Fruit fly (Drosophila melanogaster): ENCODE measurements around the gene Mcad.

The Mcad gene

DNA sequence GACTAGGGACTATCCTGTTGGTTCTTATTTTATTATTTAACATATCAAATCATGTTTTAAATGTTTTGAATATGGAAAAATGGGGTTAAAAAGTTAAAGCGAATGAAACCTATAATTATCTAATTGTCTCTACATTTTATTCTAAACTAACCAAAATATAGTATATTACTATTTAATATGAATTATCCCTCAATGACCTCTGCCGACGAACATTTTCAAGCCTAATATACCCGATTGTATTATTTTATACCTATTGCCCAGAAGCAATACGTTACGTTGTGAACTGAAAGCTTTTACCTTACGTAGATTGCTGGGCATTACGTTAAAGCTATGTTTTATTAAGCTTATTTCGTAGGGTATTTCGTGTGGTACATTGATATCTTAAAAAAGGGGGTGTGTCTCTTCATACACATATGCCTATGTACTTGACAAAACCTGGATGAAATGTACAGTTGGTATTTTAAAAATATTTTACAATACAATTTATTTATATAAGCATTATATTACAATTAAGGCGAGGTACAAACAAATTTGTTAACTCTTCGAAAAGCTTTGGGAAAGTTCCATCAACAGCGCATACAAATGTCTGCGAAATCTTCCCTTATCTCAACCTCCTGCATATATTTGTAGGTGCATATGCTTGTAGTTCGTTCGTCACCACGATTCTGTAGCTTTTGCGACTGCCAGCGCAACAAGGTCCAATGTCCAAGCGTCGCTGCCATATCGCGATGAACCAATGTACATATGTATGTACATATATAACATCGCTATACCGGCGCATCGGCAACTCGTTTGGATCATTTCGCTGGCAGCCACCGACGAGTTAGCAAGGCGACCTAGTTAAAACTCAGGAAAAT, at the start of gene Mcad:
Gene Mcad (plus strand): TSS at position 790 of the 857 bp plus-strand sequence.
- no peak for TF ChIP-seq CG8478 (optimal IDR thresholded peaks at IDR 0.05)
- no peak for TF ChIP-seq CTCF (optimal IDR thresholded peaks at IDR 0.05)

dm6 chr3L:7695554-7695953, 23.6 kb upstream of the Mcad start, which contains the start of gene CG44195:
Gene CG44195, minus strand, starts transcription at chr3L:7695654.
- no peak for TF ChIP-seq CG8478 (optimal IDR thresholded peaks at IDR 0.05)
- TF ChIP-seq CTCF (optimal IDR thresholded peaks at IDR 0.05), result no peak

- TF ChIP-seq CTCF (optimal IDR thresholded peaks at IDR 0.05), result no peak
- no peak for TF ChIP-seq CG8478 (optimal IDR thresholded peaks at IDR 0.05)
Observed at dm6 chr3L:7713378-7713777, 5.8 kb upstream of the Mcad start.

DNA sequence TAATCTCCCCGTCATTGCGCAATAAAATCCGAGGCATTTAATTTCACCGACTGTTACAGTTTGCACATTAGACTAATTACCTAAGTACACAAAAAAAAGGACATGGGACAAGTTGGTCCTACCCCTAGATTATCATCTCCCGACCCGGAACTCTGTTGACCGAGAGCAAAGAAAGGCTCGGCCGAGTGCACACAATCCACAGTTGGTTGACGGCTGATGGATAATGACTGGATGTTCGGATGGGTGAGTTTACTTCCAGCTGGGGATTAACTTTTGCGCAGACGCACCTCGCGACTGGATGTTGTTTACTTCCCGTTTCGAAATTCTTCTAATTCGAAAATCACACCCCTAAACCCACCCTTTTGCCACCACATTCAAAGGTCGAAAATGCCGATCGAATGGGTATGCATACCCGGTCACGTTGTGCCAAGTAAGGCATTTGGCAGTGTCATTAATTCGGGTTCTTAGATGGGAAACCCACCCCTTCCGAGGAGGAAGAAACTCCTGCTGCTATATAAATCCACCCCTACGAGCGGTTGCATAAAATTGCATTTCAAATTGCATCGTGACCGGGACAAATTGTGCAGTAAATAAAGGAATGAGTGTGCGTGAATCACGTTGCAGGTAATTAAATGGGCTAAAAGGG, 4.7 kb upstream of the Mcad start:
- TF ChIP-seq CTCF (optimal IDR thresholded peaks at IDR 0.05), result no peak
- TF ChIP-seq CG8478 (optimal IDR thresholded peaks at IDR 0.05), result no peak

DNA sequence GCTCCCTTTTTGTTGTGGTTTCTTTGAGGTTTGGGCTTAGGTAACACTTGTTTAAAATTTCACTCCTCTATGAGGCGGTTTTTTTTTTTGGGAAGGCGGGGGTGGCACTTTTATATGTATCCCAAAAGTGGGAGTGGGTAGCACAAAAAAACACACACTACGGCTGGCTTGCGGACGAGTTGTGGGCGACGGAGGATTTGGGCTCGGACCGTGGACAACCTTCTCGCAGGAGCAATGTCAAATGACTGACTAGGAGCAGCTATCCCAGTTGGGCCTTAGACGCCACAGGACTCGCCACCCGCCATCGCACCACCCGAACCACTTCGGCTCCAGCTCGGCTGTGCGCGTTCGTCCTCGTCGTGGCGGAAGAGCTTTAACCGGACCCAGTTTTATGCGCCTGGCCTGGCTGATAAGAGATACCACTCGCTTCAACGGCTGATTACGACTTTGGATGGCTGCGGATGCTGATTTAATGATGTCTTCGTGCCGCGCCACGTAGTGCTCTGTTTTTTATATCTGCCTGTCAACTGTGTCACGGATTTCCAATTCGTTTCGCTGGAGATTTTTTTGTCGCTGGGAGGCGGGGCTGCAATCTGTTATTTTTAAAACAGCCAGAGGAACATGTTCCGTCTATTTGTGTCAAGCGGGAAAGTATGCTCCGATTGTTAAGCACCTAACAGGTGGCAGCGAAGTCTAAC, 1.1 kb upstream of the Mcad start, which contains the start of gene Ank2:
Gene Ank2 (minus strand): TSS at position 533 of the 698 bp plus-strand sequence.
- TF ChIP-seq CG8478 (optimal IDR thresholded peaks at IDR 0.05), result no peak
- TF ChIP-seq CTCF (optimal IDR thresholded peaks at IDR 0.05), result no peak

- TF ChIP-seq CG8478 (optimal IDR thresholded peaks at IDR 0.05) (no peak), CTCF (optimal IDR thresholded peaks at IDR 0.05) (no peak)
Observed at dm6 chr3L:7719418-7719789, 254 bp downstream of the Mcad start.

DNA sequence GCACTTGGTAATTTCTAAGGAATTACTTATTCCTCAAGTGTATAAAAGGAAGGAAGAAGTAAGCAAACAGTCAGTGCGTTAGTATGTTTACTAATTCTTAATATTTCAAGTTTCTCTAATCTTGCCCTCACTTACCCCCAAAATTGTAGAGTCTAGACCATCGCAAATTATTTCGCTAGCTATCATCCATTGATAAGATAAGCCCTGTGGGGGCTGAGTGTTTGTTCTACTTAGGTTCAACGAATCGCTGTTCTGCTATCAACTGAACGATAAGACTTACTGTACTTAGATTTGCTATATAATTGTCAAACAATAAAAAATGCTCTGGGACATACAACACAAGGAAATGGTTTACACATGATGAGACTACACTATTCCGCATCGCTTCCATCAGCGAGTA, 2.4 kb downstream of the Mcad start:
- TF ChIP-seq CTCF (optimal IDR thresholded peaks at IDR 0.05), result no peak
- TF ChIP-seq CG8478 (optimal IDR thresholded peaks at IDR 0.05), result no peak

dm6 chr3L:7726285-7726684, 7.1 kb downstream of the Mcad start, which contains the start of gene CG7457:
Gene CG7457, minus strand, starts transcription at chr3L:7726473.
- TF ChIP-seq CTCF (optimal IDR thresholded peaks at IDR 0.05), result no peak
- TF ChIP-seq CG8478 (optimal IDR thresholded peaks at IDR 0.05), result no peak

dm6 chr3L:7726690-7727089, 7.5 kb downstream of the Mcad start:
- TF ChIP-seq CG8478 (optimal IDR thresholded peaks at IDR 0.05), result no peak
- no peak for TF ChIP-seq CTCF (optimal IDR thresholded peaks at IDR 0.05)

DNA sequence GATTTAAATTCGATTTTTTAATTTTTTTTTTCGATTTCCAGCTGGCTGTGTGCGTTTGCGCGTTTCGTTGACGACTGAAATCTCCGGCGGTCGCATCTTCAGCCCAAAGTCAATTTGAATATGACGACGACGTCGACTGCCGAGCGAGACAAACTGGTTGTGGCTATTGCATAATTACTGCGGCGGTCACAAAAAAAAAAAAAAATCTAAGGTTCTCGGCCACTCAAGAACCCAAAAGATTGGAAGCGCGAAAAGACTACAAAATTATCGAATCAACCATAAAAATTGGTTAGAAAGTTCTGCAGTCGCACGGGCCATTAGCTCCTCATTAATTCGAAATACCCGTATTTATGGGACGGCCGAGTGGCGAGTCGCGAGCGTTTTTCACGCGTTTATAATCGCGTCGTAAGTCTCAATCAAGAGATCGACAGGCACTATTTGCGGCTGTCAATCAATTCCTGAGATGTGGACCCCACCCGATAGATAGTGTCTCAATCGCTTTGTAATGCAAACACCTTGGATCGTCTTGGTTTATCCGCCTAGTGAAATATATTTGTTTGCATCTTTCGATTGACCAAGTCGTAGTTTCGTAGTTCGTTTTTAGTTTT, 13.1 kb downstream of the Mcad start, which contains the start of gene CG8492:
Gene CG8492 (minus strand): TSS at position 51 of the 608 bp plus-strand sequence.
- TF ChIP-seq CG8478 (optimal IDR thresholded peaks at IDR 0.05) (no peak), CTCF (optimal IDR thresholded peaks at IDR 0.05) (no peak)

- TF ChIP-seq CG8478 (optimal IDR thresholded peaks at IDR 0.05) (no peak), CTCF (optimal IDR thresholded peaks at IDR 0.05) (no peak)
Observed at dm6 chr3L:7741953-7742352, 22.8 kb downstream of the Mcad start.

DNA sequence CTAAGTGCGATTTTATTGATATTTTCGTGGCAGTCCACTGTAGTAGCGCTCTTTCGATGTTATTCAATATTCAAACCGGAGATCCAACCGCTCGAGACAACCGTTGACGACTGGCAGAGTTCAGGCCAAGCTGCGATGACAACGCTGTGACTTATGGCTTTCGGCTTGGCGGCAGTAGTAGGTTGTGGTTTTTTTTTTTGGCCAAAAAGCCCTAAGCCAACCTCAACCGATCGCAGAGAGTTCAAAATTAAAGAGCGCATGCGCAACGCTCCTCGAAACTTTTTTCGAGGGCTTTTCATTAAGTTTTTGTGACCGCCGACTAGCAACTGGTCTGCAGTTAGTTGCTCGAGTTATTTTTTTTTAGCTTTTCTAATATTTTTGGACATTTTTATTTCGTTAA, 23.8 kb downstream of the Mcad start, which contains the start of gene Snmp2:
Gene Snmp2 (minus strand): TSS at position 101 of the 400 bp plus-strand sequence.
- no peak for TF ChIP-seq CTCF (optimal IDR thresholded peaks at IDR 0.05)
- no peak for TF ChIP-seq CG8478 (optimal IDR thresholded peaks at IDR 0.05)

- no peak for TF ChIP-seq CG8478 (optimal IDR thresholded peaks at IDR 0.05)
Observed at dm6 chr3L:7743741-7744140, 24.6 kb downstream of the Mcad start.

DNA sequence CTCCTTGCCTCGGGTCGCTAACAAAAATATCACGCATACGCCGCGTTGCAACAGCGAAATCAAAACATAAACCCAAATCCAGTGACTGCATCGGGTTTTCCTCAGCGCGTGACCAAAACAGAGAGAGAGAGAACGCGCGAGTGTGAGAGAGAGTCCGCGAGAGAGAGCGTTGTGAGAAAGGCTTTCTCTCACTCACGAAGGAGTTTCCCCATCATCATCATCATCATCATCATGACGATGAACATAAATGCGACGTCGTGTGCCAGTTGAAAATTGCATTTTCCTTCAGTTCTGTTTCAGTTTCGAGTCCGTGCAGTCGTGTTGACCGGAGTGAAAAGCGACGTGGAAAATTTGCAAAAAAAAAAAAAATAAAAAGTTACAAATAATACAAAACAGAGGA, 27.9 kb downstream of the Mcad start, which contains the start of gene CG13685:
Gene CG13685 (plus strand): TSS at position 301 of the 400 bp plus-strand sequence.
- TF ChIP-seq CG8478 (optimal IDR thresholded peaks at IDR 0.05) (no peak), CTCF (optimal IDR thresholded peaks at IDR 0.05) (no peak)

- TF ChIP-seq CG8478 (optimal IDR thresholded peaks at IDR 0.05) (no peak), CTCF (optimal IDR thresholded peaks at IDR 0.05) (no peak)
Observed at dm6 chr3L:7754109-7754508, 35.0 kb downstream of the Mcad start, which contains the start of gene CG7409. Gene CG7409, plus strand, starts transcription at chr3L:7754409.
